Worm (Caenorhabditis elegans): Measurements from ENCODE around the gene T28F12.1.

T28F12.1 gene

DNA sequence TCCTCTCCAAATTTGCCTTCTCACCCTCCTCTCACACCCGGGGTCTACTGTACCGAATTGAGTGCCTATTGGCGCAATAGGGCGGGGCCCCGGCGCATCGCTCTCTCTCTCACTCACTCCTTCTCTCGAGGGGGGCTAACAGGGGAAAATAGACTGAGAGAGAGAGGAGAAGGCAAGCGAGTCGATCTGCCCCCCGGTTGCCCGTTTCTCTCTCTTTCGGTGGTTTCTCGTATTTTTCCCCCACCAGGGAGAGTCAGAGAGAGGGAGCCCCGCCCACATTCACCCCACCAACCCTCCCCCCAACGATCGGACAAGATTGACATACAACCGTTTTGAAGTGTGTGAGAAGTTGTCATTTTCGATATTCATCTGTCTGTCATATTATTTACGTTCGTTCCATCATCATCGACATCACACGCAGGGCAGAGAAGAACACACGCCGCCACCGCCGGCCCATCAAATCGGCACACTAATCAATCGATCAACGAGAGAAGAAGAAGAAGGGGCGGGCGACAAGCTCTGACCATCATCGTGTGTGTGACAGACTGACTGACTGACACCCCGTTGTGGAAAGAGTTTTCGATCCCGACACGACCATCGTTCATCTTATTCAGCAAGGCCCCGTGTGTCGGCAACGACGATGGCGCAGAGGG, 13.6 kb upstream of the T28F12.1 start (continued):
- no peak for TF ChIP-seq nhr-11 (tag; optimal IDR thresholded peaks at IDR 0.05)
- no peak for TF ChIP-seq R02D3.7 (tag; optimal IDR thresholded peaks at IDR 0.05)
- no peak for TF ChIP-seq sdz-12 (GFP tag; optimal IDR thresholded peaks at IDR 0.05)
- no peak for TF ChIP-seq nhr-25 (tag; optimal IDR thresholded peaks at IDR 0.05; ENCODE audit: borderline replicate concordance, insufficient read depth)
- peak; percentile 32; the same call in 1 of the 2 replicates for TF ChIP-seq madf-9 (GFP tag; conservative IDR thresholded peaks at IDR 0.05)
- TF ChIP-seq nhr-48 (tag; optimal IDR thresholded peaks at IDR 0.05) = peak; percentile 5
- TF ChIP-seq nhr-6 (tag; optimal IDR thresholded peaks at IDR 0.05) = no peak
- no peak for TF ChIP-seq saeg-2 (GFP tag; IDR thresholded peaks at IDR 0.05)
- TF ChIP-seq mep-1 (tag; optimal IDR thresholded peaks at IDR 0.05) = peak; percentile 33
- TF ChIP-seq F49E8.2 (tag; optimal IDR thresholded peaks at IDR 0.05; ENCODE audit: borderline replicate concordance) = no peak
- no peak for TF ChIP-seq php-3 (GFP tag; IDR thresholded peaks at IDR 0.05)
- TF ChIP-seq F10B5.3 (tag; optimal IDR thresholded peaks at IDR 0.05) = no peak
- no peak for TF ChIP-seq cey-2 (tag; optimal IDR thresholded peaks at IDR 0.05; ENCODE audit: borderline replicate concordance, insufficient read depth)
- no peak for TF ChIP-seq dpl-1 (GFP tag; optimal IDR thresholded peaks at IDR 0.05)
- TF ChIP-seq ceh-44 (GFP tag; IDR thresholded peaks at IDR 0.05) = no peak
- TF ChIP-seq snpc-1.2 (GFP tag; IDR thresholded peaks at IDR 0.05) = no peak
- peak; percentile 92 for TF ChIP-seq aha-1 (tag)
- TF ChIP-seq ZK337.2 (GFP tag; IDR thresholded peaks at IDR 0.05) = no peak
- TF ChIP-seq unc-62 (GFP tag; optimal IDR thresholded peaks at IDR 0.05 in 1 of 2) = peak in 1 of 2 experiments; percentile 100
- peak; percentile 97 for TF ChIP-seq unc-62 (tag; optimal IDR thresholded peaks at IDR 0.05)
- TF ChIP-seq dmd-8 (GFP tag; IDR thresholded peaks at IDR 0.05) = 0 out of 2 replicates have a peak, but pooled peaks have one; percentile 3
- TF ChIP-seq nhr-28 (tag; optimal IDR thresholded peaks at IDR 0.05) = peak; percentile 29
- TF ChIP-seq F37D6.2 (tag; optimal IDR thresholded peaks at IDR 0.05) = no peak
- no peak for TF ChIP-seq nhr-237 (tag; optimal IDR thresholded peaks at IDR 0.05)
- TF ChIP-seq lin-39 (tag; optimal IDR thresholded peaks at IDR 0.05) = no peak
- no peak for TF ChIP-seq ama-1 (optimal IDR thresholded peaks at IDR 0.05)
- TF ChIP-seq hmg-1.1 (GFP tag; IDR thresholded peaks at IDR 0.05) = peak; percentile 57; the same call in 1 of the 2 replicates
- peak; percentile 18 to 80 for TF ChIP-seq lsy-2 (tag; optimal IDR thresholded peaks at IDR 0.05)
- no peak for TF ChIP-seq dmd-9 (GFP tag; IDR thresholded peaks at IDR 0.05)
- TF ChIP-seq zfp-2 (tag; optimal IDR thresholded peaks at IDR 0.05) = no peak

- TF ChIP-seq unc-62 (GFP tag; optimal IDR thresholded peaks at IDR 0.05 in 1 of 2) = no peak
- no peak for TF ChIP-seq unc-62 (tag; optimal IDR thresholded peaks at IDR 0.05)
- TF ChIP-seq ztf-7 (tag; optimal IDR thresholded peaks at IDR 0.05) = no peak
- no peak for TF ChIP-seq gei-8 (GFP tag; optimal IDR thresholded peaks at IDR 0.05)
- TF ChIP-seq ceh-28 (tag; optimal IDR thresholded peaks at IDR 0.05) = no peak
- no peak for TF ChIP-seq dpl-1 (GFP tag; optimal IDR thresholded peaks at IDR 0.05)
- TF ChIP-seq ceh-44 (GFP tag; IDR thresholded peaks at IDR 0.05) = no peak
- no peak for TF ChIP-seq tag-97 (GFP tag; IDR thresholded peaks at IDR 0.05)
- no peak for TF ChIP-seq nhr-41 (GFP tag; IDR thresholded peaks at IDR 0.05)
- no peak for TF ChIP-seq nhr-10 (tag; optimal IDR thresholded peaks at IDR 0.05)
- no peak for TF ChIP-seq hlh-11 (tag; optimal IDR thresholded peaks at IDR 0.05)
- TF ChIP-seq nhr-11 (tag; optimal IDR thresholded peaks at IDR 0.05) = no peak
- no peak for TF ChIP-seq lin-1 (GFP tag; IDR thresholded peaks at IDR 0.05)
- TF ChIP-seq unc-39 (tag; optimal IDR thresholded peaks at IDR 0.05) = no peak
These were observed 12.1 kb upstream of the T28F12.1 start for ce11 chrV:4500709-4501108.

DNA sequence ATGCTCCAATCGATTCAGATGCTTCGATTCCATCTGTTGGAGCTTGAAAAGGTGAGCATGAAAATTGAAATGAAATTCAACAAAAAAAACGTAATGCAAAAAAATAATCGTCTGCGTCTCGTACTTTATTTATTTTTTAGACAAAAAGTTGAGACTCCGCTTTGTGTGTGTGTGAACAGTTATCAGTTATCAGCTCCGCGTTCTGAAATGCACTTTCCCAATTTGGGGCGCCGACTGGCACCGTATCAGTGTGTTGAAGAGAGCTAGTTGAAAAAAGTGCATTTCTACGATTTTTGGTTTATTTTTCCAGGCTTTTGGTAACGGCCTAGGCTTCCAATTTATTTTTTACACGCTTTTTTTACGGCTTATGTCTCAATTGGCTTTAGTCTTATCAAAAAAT, 10.9 kb upstream of the T28F12.1 start:
- no peak for TF ChIP-seq daf-16 (GFP tag; optimal IDR thresholded peaks at IDR 0.05)
- peak; percentile 56 for TF ChIP-seq daf-16 (tag; optimal IDR thresholded peaks at IDR 0.05)
- TF ChIP-seq mdl-1 (tag; optimal IDR thresholded peaks at IDR 0.05) = no peak
- no peak for TF ChIP-seq nhr-237 (tag; optimal IDR thresholded peaks at IDR 0.05)
- TF ChIP-seq T26A8.4 (GFP tag; IDR thresholded peaks at IDR 0.05) = no peak
- TF ChIP-seq unc-62 (GFP tag; optimal IDR thresholded peaks at IDR 0.05 in 1 of 2) = no peak
- no peak for TF ChIP-seq unc-62 (tag; optimal IDR thresholded peaks at IDR 0.05)
- TF ChIP-seq dve-1 (tag; optimal IDR thresholded peaks at IDR 0.05; ENCODE audit: insufficient read depth) = peak; percentile 15
- no peak for TF ChIP-seq nhr-25 (tag; optimal IDR thresholded peaks at IDR 0.05; ENCODE audit: borderline replicate concordance, insufficient read depth)
- TF ChIP-seq Y48G9A.11 (GFP tag; IDR thresholded peaks at IDR 0.05) = no peak
- TF ChIP-seq attf-4 (tag; optimal IDR thresholded peaks at IDR 0.05) = no peak
- TF ChIP-seq pqm-1 (tag; optimal IDR thresholded peaks at IDR 0.05) = peak; percentile 88
- peak; percentile 9 for TF ChIP-seq mes-2 (tag; optimal IDR thresholded peaks at IDR 0.05; ENCODE audit: poor library complexity, severe bottlenecking)
- TF ChIP-seq daf-19 (GFP tag; conservative IDR thresholded peaks at IDR 0.05) = no peak
- peak; percentile 80 for TF ChIP-seq nhr-28 (tag; optimal IDR thresholded peaks at IDR 0.05)
